Worm (Caenorhabditis elegans): Measurements from ENCODE around the gene R160.12.

Gene R160.12

DNA sequence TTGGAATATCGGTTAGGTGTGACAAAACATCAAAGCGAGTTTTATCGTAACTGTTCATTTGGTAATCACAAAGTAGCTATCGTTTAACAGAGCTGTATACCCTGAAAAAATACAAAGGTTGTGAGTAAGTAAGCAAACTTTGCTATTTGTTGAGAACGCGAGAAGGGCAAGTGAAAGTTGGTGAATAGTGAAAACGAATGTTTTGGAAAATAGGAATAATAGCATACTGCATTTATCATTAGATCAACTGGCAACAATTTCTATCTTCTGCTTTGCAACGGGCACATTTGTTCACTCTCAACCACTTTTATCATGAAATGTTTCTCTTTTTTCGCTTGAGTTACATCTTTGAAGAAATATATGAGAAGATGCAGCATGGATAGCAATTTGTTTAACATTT lies 48.8 kb downstream of the R160.12 start, which contains the start of gene C24A8.5:
C24A8.5 (minus strand) TSS at position 101 of the 400 bp plus-strand sequence.
- TF ChIP-seq fos-1 (tag; optimal IDR thresholded peaks at IDR 0.05) = no peak
- no peak for TF ChIP-seq C34B4.2 (tag; optimal IDR thresholded peaks at IDR 0.05)
- no peak for TF ChIP-seq unc-98 (GFP tag; IDR thresholded peaks at IDR 0.05)
- no peak for TF ChIP-seq efl-3 (GFP tag; optimal IDR thresholded peaks at IDR 0.05)
- TF ChIP-seq C16A3.4 (tag; optimal IDR thresholded peaks at IDR 0.05) = no peak
- TF ChIP-seq mab-9 (GFP tag; IDR thresholded peaks at IDR 0.05) = no peak
- TF ChIP-seq vab-15 (tag; optimal IDR thresholded peaks at IDR 0.05) = no peak
- TF ChIP-seq snu-23 (GFP tag; optimal IDR thresholded peaks at IDR 0.05) = no peak

All from whole organism, L1 larva.